Worm (Caenorhabditis elegans): Measurements from ENCODE around the gene R05C11.4.

DNA sequence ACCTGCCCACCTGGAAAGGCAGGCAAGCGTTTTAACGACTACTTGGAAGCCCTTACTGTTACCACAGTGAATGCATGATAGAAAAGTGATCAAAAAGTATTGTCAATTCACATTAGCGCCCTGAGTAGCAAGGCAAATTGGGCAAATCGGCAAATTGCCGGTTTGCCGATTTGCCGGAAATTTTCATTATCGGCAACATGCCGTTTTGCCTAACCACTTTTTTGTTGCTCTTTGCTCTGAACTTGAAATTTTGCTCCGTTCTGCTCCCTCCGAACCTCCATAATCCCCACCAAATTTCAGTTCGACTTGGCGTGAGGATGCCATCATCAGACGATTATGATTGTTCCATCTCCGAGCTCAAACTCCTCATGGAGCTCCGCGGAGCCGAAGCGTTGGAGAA lies 32.4 kb downstream of the R05C11.4 start, which contains the start of gene mca-2:
- no peak for TF ChIP-seq unc-62 (GFP tag; optimal IDR thresholded peaks at IDR 0.05)
- no peak for TF ChIP-seq lin-32 (GFP tag; optimal IDR thresholded peaks at IDR 0.05)
- no peak for TF ChIP-seq lsy-2 (tag; optimal IDR thresholded peaks at IDR 0.05)
- TF ChIP-seq ztf-11 (tag; optimal IDR thresholded peaks at IDR 0.05) = no peak
- TF ChIP-seq lin-13 (tag; optimal IDR thresholded peaks at IDR 0.05) = no peak
- no peak for TF ChIP-seq nhr-12 (tag; optimal IDR thresholded peaks at IDR 0.05)
- no peak for TF ChIP-seq mep-1 (tag; optimal IDR thresholded peaks at IDR 0.05)
- TF ChIP-seq elt-1 (tag; optimal IDR thresholded peaks at IDR 0.05; ENCODE audit: borderline replicate concordance, insufficient read depth) = no peak
- TF ChIP-seq tbx-8 (GFP tag; optimal IDR thresholded peaks at IDR 0.05) = no peak
- TF ChIP-seq snpc-4 (tag; optimal IDR thresholded peaks at IDR 0.05) = no peak
- TF ChIP-seq unc-39 (tag; optimal IDR thresholded peaks at IDR 0.05) = no peak
- no peak for TF ChIP-seq nhr-237 (tag; optimal IDR thresholded peaks at IDR 0.05)
